Fruit fly (Drosophila melanogaster) whole organism, embryonic: ENCODE results near the gene Syt1.

Experiments used
- ATbp ChIP-seq: fragments of 200-800 bp; sonication (Bioruptor generic); optimal IDR thresholded peaks from 2 replicates; lab custom pipeline; 2017; ENCODE audit warnings: missing biosample characterization, mild to moderate bottlenecking, missing genetic modification characterization, missing genetic modification reagents
- B-H1 ChIP-seq: fragments of 200-800 bp; sonication (Bioruptor generic); IDR thresholded peaks from 3 replicates; pipeline ENCODE4 v1.3.6; 2022; ENCODE audit warnings: missing biosample characterization, missing genetic modification characterization
- B-H2 ChIP-seq: fragments of 200-800 bp; sonication (Bioruptor generic); optimal IDR thresholded peaks from 2 replicates; lab custom pipeline; 2018; ENCODE audit warnings: missing biosample characterization, mild to moderate bottlenecking, missing genetic modification characterization
- CG12299 ChIP-seq: fragments of 200-800 bp; sonication (Bioruptor generic); optimal IDR thresholded peaks from 2 replicates; lab custom pipeline; 2018; ENCODE audit warnings: missing biosample characterization, mild to moderate bottlenecking, missing genetic modification characterization
- CG13296 ChIP-seq: fragments of 200-800 bp; sonication (Bioruptor generic); optimal IDR thresholded peaks from 3 replicates; lab custom pipeline; 2018; ENCODE audit warnings: missing biosample characterization, mild to moderate bottlenecking, missing genetic modification characterization
- CG13624 ChIP-seq: fragments of 200-800 bp; sonication (Bioruptor generic); optimal IDR thresholded peaks from 2 replicates; lab custom pipeline; 2016; ENCODE audit warnings: missing biosample characterization, missing genetic modification characterization
- CG14014 ChIP-seq: fragments of 200-800 bp; sonication (Bioruptor generic); IDR thresholded peaks from 2 replicates; pipeline ENCODE4 v1.3.6; 2022; ENCODE audit warnings: missing biosample characterization, missing genetic modification characterization
- CG15011 ChIP-seq: fragments of 200-800 bp; sonication (Bioruptor generic); optimal IDR thresholded peaks from 3 replicates; lab custom pipeline; 2018; ENCODE audit warnings: missing biosample characterization, mild to moderate bottlenecking, missing genetic modification characterization
- CG15601 ChIP-seq: fragments of 200-800 bp; sonication (Bioruptor generic); optimal IDR thresholded peaks from 3 replicates; lab custom pipeline; 2019; ENCODE audit warnings: missing biosample characterization, mild to moderate bottlenecking, missing genetic modification characterization, moderate library complexity
- CG18262 ChIP-seq: fragments of 200-800 bp; optimal IDR thresholded peaks from 3 replicates; lab custom pipeline; 2019; ENCODE audit warnings: missing biosample characterization, mild to moderate bottlenecking, missing genetic modification characterization, moderate library complexity
- CG18619 ChIP-seq: fragments of 200-800 bp; sonication (Bioruptor generic); optimal IDR thresholded peaks from 3 replicates; lab custom pipeline; 2017; ENCODE audit warnings: missing biosample characterization, mild to moderate bottlenecking, missing genetic modification characterization
- CG2129 ChIP-seq: fragments of 200-800 bp; sonication (Bioruptor generic); IDR thresholded peaks from 2 replicates; pipeline ENCODE4 v1.3.6; 2022; ENCODE audit warnings: missing biosample characterization, missing genetic modification characterization; ENCODE audit not compliant: partially characterized antibody
- CG2199 ChIP-seq: fragments of 200-800 bp; sonication (Bioruptor generic); IDR thresholded peaks from 3 replicates; pipeline ENCODE4 v1.3.6; 2022; ENCODE audit warnings: missing biosample characterization, missing genetic modification characterization
- CG31388 ChIP-seq: fragments of 200-800 bp; sonication (Bioruptor generic); optimal IDR thresholded peaks from 2 replicates; lab custom pipeline; 2016; ENCODE audit warnings: missing biosample characterization, missing genetic modification characterization
- CG32767 ChIP-seq: fragments of 200-800 bp; sonication (Bioruptor generic); IDR thresholded peaks from 2 replicates; pipeline ENCODE4 v1.3.6; 2022; ENCODE audit warnings: missing biosample characterization, missing genetic modification characterization
- CG3847 ChIP-seq: fragments of 200-800 bp; sonication (Bioruptor generic); IDR thresholded peaks from 2 replicates; pipeline ENCODE4 v1.3.6; 2022; ENCODE audit warnings: missing biosample characterization, missing genetic modification characterization
- CG4282 ChIP-seq: fragments of 200-800 bp; sonication (Bioruptor generic); optimal IDR thresholded peaks from 2 replicates; lab custom pipeline; 2016; ENCODE audit warnings: missing biosample characterization, missing genetic modification characterization
- CG6813 ChIP-seq: fragments of 200-800 bp; sonication (Bioruptor generic); optimal IDR thresholded peaks from 2 replicates; lab custom pipeline; 2017; ENCODE audit warnings: missing biosample characterization, missing genetic modification characterization, mild to moderate bottlenecking, moderate library complexity, missing genetic modification reagents
- CG8359 ChIP-seq: fragments of 200-800 bp; sonication (Bioruptor generic); optimal IDR thresholded peaks from 2 replicates; lab custom pipeline; 2017; ENCODE audit warnings: missing biosample characterization, mild to moderate bottlenecking, missing genetic modification characterization, borderline replicate concordance
- CG9437 ChIP-seq: fragments of 200-800 bp; sonication (Bioruptor generic); optimal IDR thresholded peaks from 2 replicates; lab custom pipeline; 2018; ENCODE audit warnings: missing biosample characterization, mild to moderate bottlenecking, missing genetic modification characterization
- CG9817 ChIP-seq: fragments of 200-800 bp; sonication (Bioruptor generic); optimal IDR thresholded peaks from 2 replicates; lab custom pipeline; 2018; ENCODE audit warnings: missing biosample characterization, mild to moderate bottlenecking, missing genetic modification characterization, moderate library complexity
- Chrac-16 ChIP-seq: fragments of 200-800 bp; sonication (Bioruptor generic); optimal IDR thresholded peaks from 3 replicates; lab custom pipeline; 2016; ENCODE audit warnings: missing biosample characterization, missing genetic modification characterization
- Doc3 ChIP-seq: fragments of 200-800 bp; sonication (Bioruptor generic); IDR thresholded peaks from 3 replicates; pipeline ENCODE4 v1.3.6; 2022; ENCODE audit warnings: missing biosample characterization, missing genetic modification characterization; ENCODE audit not compliant: partially characterized antibody
- Hand ChIP-seq: fragments of 200-800 bp; sonication (Bioruptor generic); optimal IDR thresholded peaks from 2 replicates; lab custom pipeline; 2017; ENCODE audit warnings: mild to moderate bottlenecking, missing biosample characterization, missing genetic modification reagents, missing genetic modification characterization
- Hsf ChIP-seq: fragments of 200-800 bp; sonication (Bioruptor generic); optimal IDR thresholded peaks from 3 replicates; lab custom pipeline; 2016; ENCODE audit warnings: missing biosample characterization, missing genetic modification characterization
- Myb ChIP-seq: fragments of 200-800 bp; sonication (Bioruptor generic); optimal IDR thresholded peaks from 2 replicates; lab custom pipeline; 2016; ENCODE audit warnings: missing biosample characterization, missing genetic modification characterization
- NC2α ChIP-seq: fragments of 200-800 bp; sonication (Bioruptor generic); optimal IDR thresholded peaks from 2 replicates; lab custom pipeline; 2016; ENCODE audit warnings: missing biosample characterization, missing genetic modification characterization
- Oli ChIP-seq: fragments of 200-800 bp; sonication (Bioruptor generic); optimal IDR thresholded peaks from 2 replicates; lab custom pipeline; 2018; ENCODE audit warnings: missing biosample characterization, mild to moderate bottlenecking, missing genetic modification characterization, moderate library complexity
- Side ChIP-seq: fragments of 200-800 bp; sonication (Bioruptor generic); optimal IDR thresholded peaks from 2 replicates; lab custom pipeline; 2016; ENCODE audit warnings: missing biosample characterization, missing genetic modification characterization
- ac ChIP-seq: fragments of 200-800 bp; sonication (Bioruptor generic); optimal IDR thresholded peaks from 3 replicates; lab custom pipeline; 2017; ENCODE audit warnings: missing biosample characterization, mild to moderate bottlenecking, missing genetic modification characterization
- al ChIP-seq: fragments of 200-800 bp; sonication (Bioruptor generic); IDR thresholded peaks from 2 replicates; pipeline ENCODE4 v1.3.6; 2022; ENCODE audit warnings: missing biosample characterization, missing genetic modification characterization
- bbx ChIP-seq: fragments of 200-800 bp; sonication (Bioruptor generic); IDR thresholded peaks from 2 replicates; pipeline ENCODE4 v1.3.6; 2022; ENCODE audit warnings: missing biosample characterization, missing genetic modification characterization; ENCODE audit not compliant: partially characterized antibody
- cg ChIP-seq: fragments of 200-800 bp; sonication (Bioruptor generic); optimal IDR thresholded peaks from 3 replicates; lab custom pipeline; 2019; ENCODE audit warnings: missing biosample characterization, mild to moderate bottlenecking, missing genetic modification characterization, moderate library complexity
- chif ChIP-seq, 2 experiments: fragments of 200-800 bp; sonication (Bioruptor generic); optimal IDR thresholded peaks; 3 replicates each; lab custom pipeline; 2016; ENCODE audit warnings: missing biosample characterization in 2 of 2, missing genetic modification characterization in 2 of 2
- chinmo ChIP-seq: fragments of 200-800 bp; sonication (Bioruptor generic); IDR thresholded peaks from 4 replicates; pipeline ENCODE4 v1.3.6; 2022; ENCODE audit warnings: missing biosample characterization, missing genetic modification characterization; ENCODE audit not compliant: partially characterized antibody
- dm ChIP-seq: fragments of 200-800 bp; sonication (Bioruptor generic); optimal IDR thresholded peaks from 3 replicates; lab custom pipeline; 2016; ENCODE audit warnings: missing biosample characterization, missing genetic modification characterization
- dysf ChIP-seq: fragments of 200-800 bp; sonication (Bioruptor generic); IDR thresholded peaks from 3 replicates; pipeline ENCODE4 v1.3.6; 2022; ENCODE audit warnings: missing biosample characterization, missing genetic modification characterization
- exex ChIP-seq: fragments of 200-800 bp; sonication (Bioruptor generic); optimal IDR thresholded peaks from 4 replicates; lab custom pipeline; 2018; ENCODE audit warnings: missing biosample characterization, mild to moderate bottlenecking, missing genetic modification characterization, moderate library complexity
- fu2 ChIP-seq: fragments of 200-800 bp; sonication (Bioruptor generic); optimal IDR thresholded peaks from 2 replicates; lab custom pipeline; 2016; ENCODE audit warnings: missing biosample characterization, missing genetic modification characterization
- ham ChIP-seq: fragments of 200-800 bp; sonication (Bioruptor generic); IDR thresholded peaks from 2 replicates; pipeline ENCODE4 v1.3.6; 2022; ENCODE audit warnings: missing biosample characterization, missing genetic modification characterization
- her ChIP-seq: fragments of 200-800 bp; sonication (Bioruptor generic); optimal IDR thresholded peaks from 2 replicates; lab custom pipeline; 2016; ENCODE audit warnings: missing biosample characterization, missing genetic modification characterization
- hth ChIP-seq: fragments of >200 bp; optimal IDR thresholded peaks from 2 replicates; lab custom pipeline; 2017; ENCODE audit warnings: inconsistent platforms
- lilli ChIP-seq: fragments of 200-800 bp; sonication (Bioruptor generic); optimal IDR thresholded peaks from 3 replicates; lab custom pipeline; 2016; ENCODE audit warnings: missing biosample characterization, missing genetic modification characterization
- nerfin-2 ChIP-seq: fragments of 200-800 bp; sonication (Bioruptor generic); IDR thresholded peaks from 2 replicates; pipeline ENCODE4 v1.3.6; 2022; ENCODE audit warnings: missing biosample characterization, missing genetic modification characterization; ENCODE audit not compliant: partially characterized antibody
- nom ChIP-seq: fragments of 200-800 bp; sonication (Bioruptor generic); optimal IDR thresholded peaks from 2 replicates; lab custom pipeline; 2017; ENCODE audit warnings: missing biosample characterization, missing genetic modification characterization, mild to moderate bottlenecking, moderate library complexity, missing genetic modification reagents
- peb ChIP-seq: fragments of 200-800 bp; sonication (Bioruptor generic); IDR thresholded peaks from 2 replicates; pipeline ENCODE4 v1.3.6; 2022; ENCODE audit warnings: missing biosample characterization, missing genetic modification characterization
- ranshi ChIP-seq: fragments of 200-800 bp; sonication (Bioruptor generic); IDR thresholded peaks from 2 replicates; pipeline ENCODE4 v1.3.6; 2022; ENCODE audit warnings: missing biosample characterization, missing genetic modification characterization
- sima ChIP-seq: fragments of 200-800 bp; sonication (Bioruptor generic); optimal IDR thresholded peaks from 2 replicates; lab custom pipeline; 2016; ENCODE audit warnings: missing biosample characterization, missing genetic modification characterization
- tna ChIP-seq: fragments of 200-800 bp; sonication (Bioruptor generic); IDR thresholded peaks from 2 replicates; pipeline ENCODE4 v1.3.6; 2022; ENCODE audit warnings: missing biosample characterization, missing genetic modification characterization; ENCODE audit not compliant: partially characterized antibody
- toy ChIP-seq: fragments of 200-800 bp; sonication (Bioruptor generic); IDR thresholded peaks from 2 replicates; pipeline ENCODE4 v1.3.6; 2022; ENCODE audit warnings: missing biosample characterization, missing genetic modification characterization
- vnd ChIP-seq: fragments of 200-800 bp; sonication (Bioruptor generic); IDR thresholded peaks from 3 replicates; pipeline ENCODE4 v1.3.6; 2022; ENCODE audit warnings: missing biosample characterization, missing genetic modification characterization; ENCODE audit not compliant: partially characterized antibody

Syt1 gene

dm6 chr2L:2729882-2730281 lies 69.9 kb downstream of the Syt1 start (continued):
- TF ChIP-seq lilli (GFP tag; lab: Kevin White, UChicago) (peak; percentile 42), CG12299 (tag; lab: Kevin White, UChicago) (no peak), CG13624 (GFP tag; lab: Kevin White, UChicago) (no peak), B-H1 (GFP tag; lab: Robert Waterston, UW) (no peak), hth (lab: Kevin White, UChicago) (no peak), ATbp (GFP tag; lab: Kevin White, UChicago) (no peak), CG18262 (tag; lab: Kevin White, UChicago) (peak; percentile 1), CG4282 (GFP tag; lab: Kevin White, UChicago) (no peak), CG8359 (GFP tag; lab: Kevin White, UChicago) (peak; percentile 84), Side (GFP tag; lab: Kevin White, UChicago) (no peak), CG2129 (GFP tag; lab: Robert Waterston, UW) (no peak), NC2α (GFP tag; lab: Kevin White, UChicago) (no peak), Myb (GFP tag; lab: Kevin White, UChicago) (no peak), her (GFP tag; lab: Kevin White, UChicago) (no peak), cg (no peak), ham (no peak), chif (GFP tag; optimal IDR thresholded peaks at IDR 0.05; lab: Kevin White, UChicago) (no peak), Hsf (GFP tag; lab: Kevin White, UChicago) (no peak), peb (GFP tag; lab: Robert Waterston, UW) (no peak), CG6813 (peak; percentile 49), CG13296 (GFP tag; lab: Kevin White, UChicago) (peak; percentile 68), bbx (GFP tag; lab: Robert Waterston, UW) (no peak), CG18619 (GFP tag; lab: Kevin White, UChicago) (peak; percentile 40), Hand (no peak), Oli (tag; lab: Kevin White, UChicago) (peak; percentile 16), tna (GFP tag; lab: Robert Waterston, UW) (no peak), CG9817 (peak; percentile 49), chinmo (GFP tag; lab: Robert Waterston, UW) (peak; percentile 65; the same call in 1 of the 4 replicates), nerfin-2 (GFP tag; lab: Robert Waterston, UW) (no peak), CG31388 (GFP tag; lab: Kevin White, UChicago) (no peak), Doc3 (no peak), CG9437 (GFP tag; lab: Kevin White, UChicago) (no peak), ranshi (GFP tag; lab: Robert Waterston, UW) (0 out of 2 replicates have a peak, but pooled peaks have one; percentile 29), CG15601 (tag; lab: Kevin White, UChicago) (no peak), vnd (GFP tag; lab: Robert Waterston, UW) (no peak), CG15011 (GFP tag; lab: Kevin White, UChicago) (no peak), CG14014 (peak; percentile 42), fu2 (GFP tag; lab: Kevin White, UChicago) (no peak), sima (GFP tag; lab: Kevin White, UChicago) (no peak), CG3847 (GFP tag; lab: Robert Waterston, UW) (peak; percentile 44; the same call in 1 of the 2 replicates), exex (tag; lab: Kevin White, UChicago) (no peak), toy (GFP tag; lab: Robert Waterston, UW) (no peak), Chrac-16 (GFP tag; lab: Kevin White, UChicago) (no peak), al (GFP tag; lab: Robert Waterston, UW) (peak; percentile 60), dm (GFP tag; lab: Kevin White, UChicago) (no peak), dysf (peak; percentile 75), CG32767 (GFP tag; lab: Robert Waterston, UW) (no peak), ac (GFP tag; lab: Kevin White, UChicago) (no peak), B-H2 (GFP tag; lab: Kevin White, UChicago) (peak; percentile 45), CG2199 (GFP tag; lab: Robert Waterston, UW) (0 out of 3 replicates have a peak, but pooled peaks have one; percentile 48), nom (GFP tag; lab: Kevin White, UChicago) (no peak)
